Worm (Caenorhabditis elegans): Measurements from ENCODE around the gene dod-20.

dod-20 gene

ce11 chrV:439183-439749, 17.0 kb downstream of the dod-20 start:
- TF ChIP-seq hmg-11 (tag; optimal IDR thresholded peaks at IDR 0.05) (no peak), sea-2 (GFP tag; optimal IDR thresholded peaks at IDR 0.05) (no peak), nhr-12 (tag; optimal IDR thresholded peaks at IDR 0.05) (no peak), elt-3 (tag; optimal IDR thresholded peaks at IDR 0.05) (no peak), fkh-10 (GFP tag; optimal IDR thresholded peaks at IDR 0.05) (no peak), fkh-2 (tag; optimal IDR thresholded peaks at IDR 0.05) (no peak), jun-1 (tag; optimal IDR thresholded peaks at IDR 0.05) (no peak), unc-62 (GFP tag; optimal IDR thresholded peaks at IDR 0.05) (no peak), mdl-1 (tag; optimal IDR thresholded peaks at IDR 0.05) (no peak), ZK546.5 (tag; optimal IDR thresholded peaks at IDR 0.05) (no peak), nhr-25 (tag; optimal IDR thresholded peaks at IDR 0.05) (no peak), nhr-76 (tag; optimal IDR thresholded peaks at IDR 0.05) (no peak), ama-1 (optimal IDR thresholded peaks at IDR 0.05) (no peak), tbx-2 (tag; optimal IDR thresholded peaks at IDR 0.05) (no peak), aly-2 (tag; optimal IDR thresholded peaks at IDR 0.05) (no peak)

ce11 chrV:440923-441322, 18.7 kb downstream of the dod-20 start, which contains the start of gene B0554.7:
TSS of gene B0554.7 (minus strand) at chrV:441023.
- TF ChIP-seq pqm-1 (tag; optimal IDR thresholded peaks at IDR 0.05) (no peak), ama-1 (optimal IDR thresholded peaks at IDR 0.05) (no peak), lin-39 (tag; optimal IDR thresholded peaks at IDR 0.05) (no peak), elt-1 (tag; optimal IDR thresholded peaks at IDR 0.05) (no peak), elt-3 (tag; optimal IDR thresholded peaks at IDR 0.05) (no peak), zag-1 (tag; optimal IDR thresholded peaks at IDR 0.05) (no peak), fkh-10 (GFP tag; optimal IDR thresholded peaks at IDR 0.05) (no peak), mml-1 (tag; optimal IDR thresholded peaks at IDR 0.05) (no peak), ZK546.5 (tag; optimal IDR thresholded peaks at IDR 0.05) (no peak), nhr-76 (tag; optimal IDR thresholded peaks at IDR 0.05) (no peak), aly-2 (tag; optimal IDR thresholded peaks at IDR 0.05) (no peak), nfya-1 (tag; optimal IDR thresholded peaks at IDR 0.05; ENCODE audit: insufficient read depth) (no peak), nhr-28 (tag; optimal IDR thresholded peaks at IDR 0.05) (no peak), R02D3.7 (tag; optimal IDR thresholded peaks at IDR 0.05) (no peak), skn-1 (tag; optimal IDR thresholded peaks at IDR 0.05) (no peak), ztf-4 (tag; optimal IDR thresholded peaks at IDR 0.05) (no peak), nhr-67 (tag; optimal IDR thresholded peaks at IDR 0.05) (no peak), ceh-9 (tag; optimal IDR thresholded peaks at IDR 0.05) (no peak), eor-1 (tag; optimal IDR thresholded peaks at IDR 0.05) (no peak)

ce11 chrV:443193-443592, 21.0 kb downstream of the dod-20 start, which contains the start of gene srh-33:
TSS of gene srh-33 (minus strand) at chrV:443293.
- TF ChIP-seq ZK546.5 (tag; optimal IDR thresholded peaks at IDR 0.05) (no peak), fkh-2 (tag; optimal IDR thresholded peaks at IDR 0.05) (no peak), nhr-67 (tag; optimal IDR thresholded peaks at IDR 0.05) (no peak), ztf-11 (tag; optimal IDR thresholded peaks at IDR 0.05) (no peak), lin-15B (tag; optimal IDR thresholded peaks at IDR 0.05) (no peak), ztf-4 (tag; optimal IDR thresholded peaks at IDR 0.05) (no peak)

- TF ChIP-seq ama-1 (optimal IDR thresholded peaks at IDR 0.05): no peak
- no peak for TF ChIP-seq nhr-23 (tag; optimal IDR thresholded peaks at IDR 0.05)
- TF ChIP-seq ZK546.5 (tag; optimal IDR thresholded peaks at IDR 0.05): no peak
- TF ChIP-seq zag-1 (tag; optimal IDR thresholded peaks at IDR 0.05): no peak
- TF ChIP-seq egl-27 (tag; optimal IDR thresholded peaks at IDR 0.05): no peak
- TF ChIP-seq ztf-4 (tag; optimal IDR thresholded peaks at IDR 0.05): no peak
- no peak for TF ChIP-seq aly-2 (tag; optimal IDR thresholded peaks at IDR 0.05)
- no peak for TF ChIP-seq nfya-1 (tag; optimal IDR thresholded peaks at IDR 0.05; ENCODE audit: insufficient read depth)
- TF ChIP-seq nhr-67 (tag; optimal IDR thresholded peaks at IDR 0.05): no peak
Observed at ce11 chrV:446574-446973, 24.3 kb downstream of the dod-20 start, which contains the start of gene srh-34. TSS of gene srh-34 (minus strand) at chrV:446674.

ce11 chrV:446988-447387, 24.8 kb downstream of the dod-20 start:
- no peak for TF ChIP-seq nhr-23 (tag; optimal IDR thresholded peaks at IDR 0.05)
- TF ChIP-seq ceh-9 (tag; optimal IDR thresholded peaks at IDR 0.05): no peak
- no peak for TF ChIP-seq snpc-4 (tag; optimal IDR thresholded peaks at IDR 0.05)
- no peak for TF ChIP-seq nhr-76 (tag; optimal IDR thresholded peaks at IDR 0.05)
- no peak for TF ChIP-seq elt-3 (tag; optimal IDR thresholded peaks at IDR 0.05)
